Worm (Caenorhabditis elegans) whole organism, late embryonic: ENCODE data around the gene fbxa-196.
A peak's percentile ranks its signal among the peaks of the same experiment; 100 is the strongest.

ENCODE experiments used
- C38D4.7 ChIP-seq: fragments of 200-800 bp; sonication (Bioruptor generic); optimal IDR thresholded peaks from 2 replicates; lab custom pipeline; 2018; ENCODE audit warnings: mild to moderate bottlenecking, missing genetic modification characterization, moderate library complexity, missing compliant biosample characterization
- Y22D7AL.16 ChIP-seq: sonication (generic microtip); optimal IDR thresholded peaks from 2 replicates; lab custom pipeline; 2016; ENCODE audit warnings: missing genetic modification characterization, missing compliant biosample characterization
- ceh-14 ChIP-seq: sonication (generic microtip); optimal IDR thresholded peaks from 2 replicates; lab custom pipeline; 2016; ENCODE audit warnings: missing genotype, missing genetic modification characterization, missing compliant biosample characterization
- ceh-18 ChIP-seq: sonication (generic microtip); optimal IDR thresholded peaks from 2 replicates; lab custom pipeline; 2016; ENCODE audit warnings: missing genetic modification characterization, missing compliant biosample characterization
- ceh-19 ChIP-seq: fragments of 200-800 bp; sonication (Bioruptor generic); optimal IDR thresholded peaks from 2 replicates; lab custom pipeline; 2018; ENCODE audit warnings: mild to moderate bottlenecking, missing genetic modification characterization, missing compliant biosample characterization
- ceh-22 ChIP-seq: sonication (generic microtip); optimal IDR thresholded peaks from 2 replicates; lab custom pipeline; 2017; ENCODE audit warnings: missing biosample characterization, missing genetic modification characterization
- ceh-48 ChIP-seq: sonication (generic microtip); optimal IDR thresholded peaks from 2 replicates; lab custom pipeline; 2016; ENCODE audit warnings: missing genetic modification characterization, inconsistent platforms, missing compliant biosample characterization
- ceh-9 ChIP-seq: sonication (generic microtip); optimal IDR thresholded peaks from 2 replicates; lab custom pipeline; 2016; ENCODE audit warnings: mild to moderate bottlenecking, missing genetic modification characterization, inconsistent platforms, missing compliant biosample characterization
- dmd-4 ChIP-seq: sonication (generic microtip); optimal IDR thresholded peaks from 2 replicates; lab custom pipeline; 2016; ENCODE audit warnings: borderline replicate concordance, missing genetic modification characterization, missing compliant biosample characterization
- dve-1 ChIP-seq: sonication (generic microtip); optimal IDR thresholded peaks from 2 replicates; lab custom pipeline; 2017; ENCODE audit warnings: antibody characterized with exemption, mild to moderate bottlenecking, missing genetic modification characterization, missing compliant biosample characterization
- elt-2 ChIP-seq: sonication (generic microtip); optimal IDR thresholded peaks from 2 replicates; lab custom pipeline; 2016; ENCODE audit warnings: missing genetic modification reagents, missing genetic modification characterization, missing compliant biosample characterization
- ets-4 ChIP-seq: sonication (generic microtip); optimal IDR thresholded peaks from 2 replicates; lab custom pipeline; 2016; ENCODE audit warnings: missing genetic modification characterization, missing compliant biosample characterization
- eyg-1 ChIP-seq: sonication (generic microtip); optimal IDR thresholded peaks from 2 replicates; lab custom pipeline; 2016; ENCODE audit warnings: missing genotype, missing genetic modification characterization, missing compliant biosample characterization
- fkh-10 ChIP-seq: fragments of 150-350 bp; optimal IDR thresholded peaks from 2 replicates; lab custom pipeline; 2014; ENCODE audit warnings: missing biosample characterization, missing genetic modification reagents, missing genetic modification characterization
- gmeb-2 ChIP-seq: sonication (generic microtip); optimal IDR thresholded peaks from 2 replicates; lab custom pipeline; 2016; ENCODE audit warnings: missing genetic modification characterization, inconsistent platforms, missing compliant biosample characterization
- hlh-30 ChIP-seq: sonication (generic microtip); optimal IDR thresholded peaks from 2 replicates; lab custom pipeline; 2017; ENCODE audit warnings: antibody characterized with exemption, missing genetic modification characterization, missing compliant biosample characterization; ENCODE audit not compliant: insufficient read depth
- hlh-6 ChIP-seq: sonication (generic microtip); optimal IDR thresholded peaks from 2 replicates; lab custom pipeline; 2016; ENCODE audit warnings: missing genotype, missing genetic modification characterization, missing compliant biosample characterization
- lim-6 ChIP-seq: sonication (generic microtip); optimal IDR thresholded peaks from 2 replicates; lab custom pipeline; 2016; ENCODE audit warnings: missing genetic modification characterization, missing compliant biosample characterization
- mec-3 ChIP-seq: sonication (generic microtip); optimal IDR thresholded peaks from 2 replicates; lab custom pipeline; 2016; ENCODE audit warnings: borderline replicate concordance, missing genetic modification characterization, missing compliant biosample characterization
- nhr-11 ChIP-seq: fragments of 150-350 bp; optimal IDR thresholded peaks from 2 replicates; lab custom pipeline; 2014; ENCODE audit warnings: missing biosample characterization, missing genetic modification characterization
- pat-9 ChIP-seq: fragments of 200-800 bp; sonication (Bioruptor generic); optimal IDR thresholded peaks from 2 replicates; lab custom pipeline; 2018; ENCODE audit warnings: mild to moderate bottlenecking, missing genetic modification characterization, moderate library complexity, missing compliant biosample characterization
- pha-2 ChIP-seq: sonication (generic microtip); optimal IDR thresholded peaks from 2 replicates; lab custom pipeline; 2017; ENCODE audit warnings: mild to moderate bottlenecking, missing genetic modification characterization, missing compliant biosample characterization
- ref-2 ChIP-seq: sonication (generic microtip); optimal IDR thresholded peaks from 2 replicates; lab custom pipeline; 2016; ENCODE audit warnings: missing genetic modification characterization, missing compliant biosample characterization
- rnt-1 ChIP-seq: sonication (generic microtip); optimal IDR thresholded peaks from 2 replicates; lab custom pipeline; 2016; ENCODE audit warnings: missing genetic modification characterization, missing compliant biosample characterization
- sox-4 ChIP-seq: sonication (generic microtip); optimal IDR thresholded peaks from 2 replicates; lab custom pipeline; 2017; ENCODE audit warnings: mild to moderate bottlenecking, missing genetic modification characterization, inconsistent platforms, missing compliant biosample characterization
- syd-9 ChIP-seq: sonication (generic microtip); optimal IDR thresholded peaks from 2 replicates; lab custom pipeline; 2016; ENCODE audit warnings: mild to moderate bottlenecking, missing genetic modification characterization, moderate library complexity, missing compliant biosample characterization
- tbx-7 ChIP-seq: sonication (generic microtip); optimal IDR thresholded peaks from 2 replicates; lab custom pipeline; 2016; ENCODE audit warnings: missing genotype, missing genetic modification characterization, missing compliant biosample characterization
- ttx-3 ChIP-seq: sonication (generic microtip); optimal IDR thresholded peaks from 2 replicates; lab custom pipeline; 2016; ENCODE audit warnings: missing genetic modification reagents, missing genetic modification characterization, missing compliant biosample characterization
- unc-42 ChIP-seq: sonication (generic microtip); optimal IDR thresholded peaks from 2 replicates; lab custom pipeline; 2016; ENCODE audit warnings: missing genotype, missing genetic modification characterization, missing compliant biosample characterization
- unc-55 ChIP-seq: sonication (generic microtip); optimal IDR thresholded peaks from 2 replicates; lab custom pipeline; 2017; ENCODE audit warnings: missing biosample characterization, missing genetic modification reagents, missing genetic modification characterization
- zip-5 ChIP-seq: sonication (generic microtip); optimal IDR thresholded peaks from 2 replicates; lab custom pipeline; 2016; ENCODE audit warnings: missing genetic modification characterization, missing compliant biosample characterization

fbxa-196 gene

ce11 chrV:6456903-6457302 is 8.4 kb downstream of the fbxa-196 start:
- TF ChIP-seq fkh-10 (GFP tag; lab: Kevin White, UChicago) (no peak), unc-55 (GFP tag; lab: Kevin White, UChicago) (peak; percentile 42), zip-5 (no peak), elt-2 (tag; lab: Kevin White, UChicago) (peak; percentile 6), ceh-9 (no peak), Y22D7AL.16 (tag; lab: Kevin White, UChicago) (no peak), eyg-1 (tag; lab: Kevin White, UChicago) (no peak), ref-2 (tag; lab: Kevin White, UChicago) (no peak), hlh-6 (tag; lab: Kevin White, UChicago) (no peak), nhr-11 (tag; lab: Kevin White, UChicago) (no peak), C38D4.7 (no peak), ceh-19 (GFP tag; lab: Kevin White, UChicago) (no peak), pha-2 (no peak), lim-6 (tag; lab: Kevin White, UChicago) (no peak)

ce11 chrV:6458302-6458998 is 10.0 kb downstream of the fbxa-196 start:
- no peak for TF ChIP-seq ets-4 (tag; lab: Kevin White, UChicago)
- no peak for TF ChIP-seq tbx-7 (tag; lab: Kevin White, UChicago)
- no peak for TF ChIP-seq C38D4.7
- TF ChIP-seq gmeb-2 (tag; lab: Kevin White, UChicago) = no peak
- no peak for TF ChIP-seq nhr-11 (tag; lab: Kevin White, UChicago)
- TF ChIP-seq sox-4 (tag; lab: Kevin White, UChicago) = no peak
- TF ChIP-seq hlh-6 (tag; lab: Kevin White, UChicago) = no peak
- TF ChIP-seq ttx-3 (tag; lab: Kevin White, UChicago) = no peak

ce11 chrV:6461250-6461649 is 12.8 kb downstream of the fbxa-196 start:
- TF ChIP-seq fkh-10 (GFP tag; lab: Kevin White, UChicago) (no peak), syd-9 (tag; lab: Kevin White, UChicago) (no peak), ceh-14 (tag; lab: Kevin White, UChicago) (no peak), Y22D7AL.16 (tag; lab: Kevin White, UChicago) (no peak), nhr-11 (tag; lab: Kevin White, UChicago) (no peak), unc-42 (tag; lab: Kevin White, UChicago) (no peak), unc-55 (GFP tag; lab: Kevin White, UChicago) (no peak), pat-9 (tag; lab: Kevin White, UChicago) (no peak), sox-4 (tag; lab: Kevin White, UChicago) (no peak), gmeb-2 (tag; lab: Kevin White, UChicago) (no peak), hlh-30 (tag; lab: Kevin White, UChicago) (no peak), ceh-18 (tag; lab: Kevin White, UChicago) (no peak)

ce11 chrV:6462606-6463005 is 14.2 kb downstream of the fbxa-196 start:
- TF ChIP-seq ceh-22 (tag; lab: Kevin White, UChicago) = no peak
- no peak for TF ChIP-seq dve-1 (tag; lab: Kevin White, UChicago)
- no peak for TF ChIP-seq dmd-4 (tag; lab: Kevin White, UChicago)
- no peak for TF ChIP-seq mec-3
- no peak for TF ChIP-seq ceh-48 (tag; lab: Kevin White, UChicago)
- no peak for TF ChIP-seq pha-2
- TF ChIP-seq C38D4.7 = no peak

ce11 chrV:6464238-6464637 is 15.8 kb downstream of the fbxa-196 start:
- TF ChIP-seq fkh-10 (GFP tag; lab: Kevin White, UChicago) (no peak), rnt-1 (tag; lab: Kevin White, UChicago) (no peak), unc-55 (GFP tag; lab: Kevin White, UChicago) (peak; percentile 73)
